Fruit fly (Drosophila melanogaster) whole organism, prepupa: ENCODE measurements around the gene CG1233.

Experiments used
- Blimp-1 ChIP-seq: fragments of 200-800 bp; sonication (Bioruptor generic); optimal IDR thresholded peaks from 3 replicates; lab custom pipeline; 2017; ENCODE audit warnings: missing biosample characterization, missing genetic modification characterization, mild to moderate bottlenecking, moderate library complexity, missing genetic modification reagents
- CG10631 ChIP-seq: fragments of 200-800 bp; sonication (Bioruptor generic); optimal IDR thresholded peaks from 2 replicates; lab custom pipeline; 2016; ENCODE audit warnings: missing biosample characterization, missing genetic modification characterization
- CG11294 ChIP-seq: fragments of 200-800 bp; sonication (Bioruptor generic); IDR thresholded peaks from 2 replicates; pipeline ENCODE4 v1.3.6; 2022; ENCODE audit warnings: missing biosample characterization, missing genetic modification characterization
- CG11762 ChIP-seq: fragments of 200-800 bp; sonication (Bioruptor generic); optimal IDR thresholded peaks from 3 replicates; lab custom pipeline; 2016; ENCODE audit warnings: missing biosample characterization, missing genetic modification characterization; ENCODE audit not compliant: insufficient read depth
- CG11902 ChIP-seq: fragments of 200-800 bp; sonication (Bioruptor generic); optimal IDR thresholded peaks from 3 replicates; lab custom pipeline; 2016; ENCODE audit warnings: missing biosample characterization, missing genetic modification characterization
- CG15336 ChIP-seq: fragments of 200-800 bp; sonication (Bioruptor generic); IDR thresholded peaks from 2 replicates; pipeline ENCODE4 v1.3.6; 2022; ENCODE audit warnings: missing biosample characterization, missing genetic modification characterization
- CG16779 ChIP-seq: fragments of 200-800 bp; sonication (Bioruptor generic); optimal IDR thresholded peaks from 3 replicates; lab custom pipeline; 2017; ENCODE audit warnings: missing biosample characterization, mild to moderate bottlenecking, missing genetic modification characterization
- CG3032 ChIP-seq: fragments of 200-800 bp; optimal IDR thresholded peaks from 2 replicates; lab custom pipeline; 2019; ENCODE audit warnings: missing biosample characterization, mild to moderate bottlenecking, missing genetic modification characterization, moderate library complexity
- CG32006 ChIP-seq: fragments of 200-800 bp; sonication (Bioruptor generic); optimal IDR thresholded peaks from 3 replicates; lab custom pipeline; 2017; ENCODE audit warnings: missing biosample characterization, mild to moderate bottlenecking, missing genetic modification characterization
- CG34406 ChIP-seq: fragments of 200-800 bp; sonication (Bioruptor generic); optimal IDR thresholded peaks from 3 replicates; lab custom pipeline; 2016; ENCODE audit warnings: missing biosample characterization, missing genetic modification characterization
- CG3919 ChIP-seq: fragments of 200-800 bp; sonication (Bioruptor generic); optimal IDR thresholded peaks from 3 replicates; lab custom pipeline; 2016; ENCODE audit warnings: missing biosample characterization, missing genetic modification characterization
- CG4318 ChIP-seq: fragments of 200-800 bp; sonication (Bioruptor generic); optimal IDR thresholded peaks from 3 replicates; lab custom pipeline; 2017; ENCODE audit warnings: missing biosample characterization, mild to moderate bottlenecking, missing genetic modification characterization
- CG6163 ChIP-seq: fragments of 200-800 bp; sonication (Bioruptor generic); IDR thresholded peaks from 3 replicates; pipeline ENCODE4 v1.3.6; 2022; ENCODE audit warnings: missing biosample characterization, missing genetic modification characterization
- CG6276 ChIP-seq: fragments of 200-800 bp; sonication (Bioruptor generic); optimal IDR thresholded peaks from 2 replicates; lab custom pipeline; 2017; ENCODE audit warnings: missing biosample characterization, mild to moderate bottlenecking, missing genetic modification characterization
- CG6792 ChIP-seq: fragments of 200-800 bp; sonication (Bioruptor generic); optimal IDR thresholded peaks from 3 replicates; lab custom pipeline; 2016; ENCODE audit warnings: missing biosample characterization, missing genetic modification characterization
- CG6808 ChIP-seq: fragments of 200-800 bp; sonication (Bioruptor generic); optimal IDR thresholded peaks from 3 replicates; lab custom pipeline; 2017; ENCODE audit warnings: missing biosample characterization, missing genetic modification characterization, mild to moderate bottlenecking, moderate library complexity, missing genetic modification reagents
- CG6854 ChIP-seq: fragments of 200-800 bp; sonication (Bioruptor generic); optimal IDR thresholded peaks from 2 replicates; lab custom pipeline; 2017; ENCODE audit warnings: missing biosample characterization, mild to moderate bottlenecking, missing genetic modification characterization
- CG7368 ChIP-seq: fragments of 200-800 bp; sonication (Bioruptor generic); optimal IDR thresholded peaks from 3 replicates; lab custom pipeline; 2016; ENCODE audit warnings: missing biosample characterization, missing genetic modification characterization
- CG8119 ChIP-seq: fragments of 200-800 bp; sonication (Bioruptor generic); IDR thresholded peaks from 3 replicates; pipeline ENCODE4 v1.3.6; 2022; ENCODE audit warnings: missing biosample characterization, missing genetic modification characterization
- CG9139 ChIP-seq: fragments of 200-800 bp; sonication (Bioruptor generic); optimal IDR thresholded peaks from 3 replicates; lab custom pipeline; 2017; ENCODE audit warnings: missing biosample characterization, mild to moderate bottlenecking, missing genetic modification characterization
- Eip75B ChIP-seq: fragments of 200-800 bp; sonication (Bioruptor generic); optimal IDR thresholded peaks from 3 replicates; lab custom pipeline; 2016; ENCODE audit warnings: missing biosample characterization, missing genetic modification characterization
- Ets21C ChIP-seq: fragments of 200-800 bp; sonication (Bioruptor generic); optimal IDR thresholded peaks from 3 replicates; lab custom pipeline; 2016; ENCODE audit warnings: missing biosample characterization, missing genetic modification characterization
- Ets96B ChIP-seq: fragments of 200-800 bp; optimal IDR thresholded peaks from 2 replicates; lab custom pipeline; 2019; ENCODE audit warnings: missing biosample characterization, mild to moderate bottlenecking, missing genetic modification characterization, moderate library complexity
- Gug ChIP-seq: fragments of 200-800 bp; sonication (Bioruptor generic); IDR thresholded peaks from 2 replicates; pipeline ENCODE4 v1.3.6; 2022; ENCODE audit warnings: missing biosample characterization, missing genetic modification characterization
- Hr38 ChIP-seq: sonication (Bioruptor generic); optimal IDR thresholded peaks from 2 replicates; lab custom pipeline; 2016; ENCODE audit warnings: missing biosample characterization, missing genetic modification characterization
- Hr39 ChIP-seq: fragments of 200-800 bp; sonication (Bioruptor generic); optimal IDR thresholded peaks from 2 replicates; lab custom pipeline; 2016; ENCODE audit warnings: missing biosample characterization, missing genetic modification characterization
- Hr4 ChIP-seq: fragments of 200-800 bp; sonication (Bioruptor generic); optimal IDR thresholded peaks from 3 replicates; lab custom pipeline; 2016; ENCODE audit warnings: missing biosample characterization, missing genetic modification characterization
- Met ChIP-seq: fragments of 200-800 bp; sonication (Bioruptor generic); optimal IDR thresholded peaks from 3 replicates; lab custom pipeline; 2016; ENCODE audit warnings: missing biosample characterization, missing genetic modification characterization
- OdsH ChIP-seq: fragments of 200-800 bp; sonication (Bioruptor generic); optimal IDR thresholded peaks from 3 replicates; lab custom pipeline; 2016; ENCODE audit warnings: missing biosample characterization, missing genetic modification characterization
- Smox ChIP-seq: fragments of 200-800 bp; sonication (Bioruptor generic); optimal IDR thresholded peaks from 3 replicates; lab custom pipeline; 2016; ENCODE audit warnings: missing biosample characterization, missing genetic modification characterization
- Sox102F ChIP-seq: fragments of 200-800 bp; sonication (Bioruptor generic); optimal IDR thresholded peaks from 2 replicates; lab custom pipeline; 2016; ENCODE audit warnings: missing biosample characterization, mild to moderate bottlenecking, missing genetic modification characterization
- Sox14 ChIP-seq: fragments of 200-800 bp; sonication (Bioruptor generic); optimal IDR thresholded peaks from 3 replicates; lab custom pipeline; 2016; ENCODE audit warnings: missing biosample characterization, missing genetic modification characterization
- Sox15 ChIP-seq: fragments of 200-800 bp; sonication (Bioruptor generic); optimal IDR thresholded peaks from 3 replicates; lab custom pipeline; 2016; ENCODE audit warnings: missing biosample characterization, missing genetic modification characterization
- achi ChIP-seq: fragments of 200-800 bp; sonication (Bioruptor generic); optimal IDR thresholded peaks from 3 replicates; lab custom pipeline; 2016; ENCODE audit warnings: missing biosample characterization, missing genetic modification characterization
- acj6 ChIP-seq: fragments of 200-800 bp; sonication (Bioruptor generic); optimal IDR thresholded peaks from 3 replicates; lab custom pipeline; 2016; ENCODE audit warnings: missing biosample characterization, missing genetic modification characterization
- cyc ChIP-seq: fragments of 200-800 bp; sonication (Bioruptor generic); optimal IDR thresholded peaks from 3 replicates; lab custom pipeline; 2016; ENCODE audit warnings: missing biosample characterization, missing genetic modification characterization
- dac ChIP-seq: fragments of 200-800 bp; sonication (Bioruptor generic); optimal IDR thresholded peaks from 2 replicates; lab custom pipeline; 2017; ENCODE audit warnings: missing biosample characterization, mild to moderate bottlenecking, missing genetic modification characterization
- dsx ChIP-seq: fragments of 200-800 bp; optimal IDR thresholded peaks from 3 replicates; lab custom pipeline; 2019; ENCODE audit warnings: missing biosample characterization, mild to moderate bottlenecking, missing genetic modification characterization, moderate library complexity; ENCODE audit not compliant: poor library complexity, severe bottlenecking
- eg ChIP-seq: fragments of 200-800 bp; sonication (Bioruptor generic); IDR thresholded peaks from 3 replicates; pipeline ENCODE4 v1.3.6; 2022; ENCODE audit warnings: missing biosample characterization, missing genetic modification characterization
- esn ChIP-seq: fragments of 200-800 bp; sonication (Bioruptor generic); optimal IDR thresholded peaks from 2 replicates; lab custom pipeline; 2016; ENCODE audit warnings: missing biosample characterization, mild to moderate bottlenecking, missing genetic modification characterization, moderate library complexity
- fd59A ChIP-seq: fragments of 200-800 bp; sonication (Bioruptor generic); optimal IDR thresholded peaks from 2 replicates; lab custom pipeline; 2017; ENCODE audit warnings: missing biosample characterization, mild to moderate bottlenecking, missing genetic modification characterization, missing genetic modification reagents
- fd85E ChIP-seq: fragments of 200-800 bp; sonication (Bioruptor generic); optimal IDR thresholded peaks from 3 replicates; lab custom pipeline; 2016; ENCODE audit warnings: missing biosample characterization, missing genetic modification characterization
- fkh ChIP-seq: fragments of 200-800 bp; sonication (Bioruptor generic); optimal IDR thresholded peaks from 3 replicates; lab custom pipeline; 2017; ENCODE audit warnings: missing biosample characterization, mild to moderate bottlenecking, missing genetic modification characterization, moderate library complexity
- lz ChIP-seq: fragments of 200-800 bp; sonication (Bioruptor generic); optimal IDR thresholded peaks from 3 replicates; lab custom pipeline; 2016; ENCODE audit warnings: missing biosample characterization, missing genetic modification characterization
- net ChIP-seq: fragments of 200-800 bp; sonication (Bioruptor generic); optimal IDR thresholded peaks from 3 replicates; lab custom pipeline; 2016; ENCODE audit warnings: missing biosample characterization, missing genetic modification characterization
- pdm3 ChIP-seq: fragments of 200-800 bp; sonication (Bioruptor generic); optimal IDR thresholded peaks from 3 replicates; lab custom pipeline; 2016; ENCODE audit warnings: missing biosample characterization, missing genetic modification characterization
- salr ChIP-seq, 2 experiments: fragments of 200-800 bp; sonication (Bioruptor generic); optimal IDR thresholded peaks; 3 replicates each; lab custom pipeline; 2016 to 2018; ENCODE audit warnings: missing biosample characterization in 2 of 2, missing genetic modification characterization in 2 of 2, mild to moderate bottlenecking in 1 of 2
- spab ChIP-seq: fragments of 200-800 bp; sonication (Bioruptor generic); optimal IDR thresholded peaks from 2 replicates; lab custom pipeline; 2017; ENCODE audit warnings: missing biosample characterization, mild to moderate bottlenecking, missing genetic modification characterization, missing genetic modification reagents
- ss ChIP-seq, 2 experiments: fragments of 200-800 bp; sonication (Bioruptor generic); optimal IDR thresholded peaks; 2 replicates in 1 of 2; 3 replicates in 1 of 2; lab custom pipeline; 2017 to 2018; ENCODE audit warnings: mild to moderate bottlenecking in 2 of 2, missing biosample characterization in 2 of 2, missing genetic modification characterization in 2 of 2, moderate library complexity in 1 of 2
- svp ChIP-seq: fragments of 200-800 bp; sonication (Bioruptor generic); peaks from one replicate; lab custom pipeline; 2016; ENCODE audit warnings: missing biosample characterization, missing genetic modification characterization
- topi ChIP-seq: fragments of 200-800 bp; sonication (Bioruptor generic); optimal IDR thresholded peaks from 3 replicates; lab custom pipeline; 2016; ENCODE audit warnings: missing biosample characterization, missing genetic modification characterization
- vri ChIP-seq: fragments of 200-800 bp; sonication (Bioruptor generic); optimal IDR thresholded peaks from 3 replicates; lab custom pipeline; 2016; ENCODE audit warnings: missing biosample characterization, mild to moderate bottlenecking, missing genetic modification characterization

Gene CG1233

DNA sequence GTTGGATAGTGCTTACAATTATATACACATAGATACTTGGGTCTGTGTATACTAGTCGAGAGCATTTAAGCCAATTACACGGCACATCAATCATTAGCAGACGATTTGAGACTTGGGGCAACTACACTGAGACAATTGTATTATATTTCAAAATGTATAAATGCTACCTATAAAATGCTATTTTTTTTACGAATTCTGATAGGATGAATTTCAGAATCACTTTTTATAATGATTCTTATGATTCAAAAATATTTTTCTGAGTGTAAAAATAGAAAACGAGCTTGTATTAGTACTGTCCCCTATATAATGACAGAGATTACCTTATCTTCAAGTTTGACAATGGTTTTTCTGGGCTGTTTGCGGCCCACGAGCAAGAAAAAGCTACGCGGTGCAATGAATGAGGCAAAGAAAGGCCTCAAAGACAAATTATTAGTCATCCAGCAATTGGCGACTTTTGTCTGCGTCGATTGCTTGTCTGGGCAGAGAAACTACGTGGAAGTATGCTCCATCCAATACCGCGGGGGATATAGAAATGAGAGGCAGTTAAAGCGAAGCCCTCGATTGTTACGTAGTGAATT is 10.5 kb upstream of the CG1233 start:
- TF ChIP-seq CG3919 (GFP tag; lab: Kevin White, UChicago) (no peak), svp (GFP tag; lab: Kevin White, UChicago) (no peak), salr (GFP tag; optimal IDR thresholded peaks at IDR 0.05; lab: Kevin White, UChicago) (no peak), CG6792 (no peak), acj6 (GFP tag; lab: Kevin White, UChicago) (no peak), Gug (GFP tag; lab: Robert Waterston, UW) (peak; percentile 67), esn (GFP tag; lab: Kevin White, UChicago) (peak; percentile 63), Met (GFP tag; lab: Kevin White, UChicago) (no peak), Eip75B (no peak), Hr38 (no peak), CG11762 (GFP tag; lab: Kevin White, UChicago) (peak; percentile 26), CG9139 (GFP tag; lab: Kevin White, UChicago) (no peak), CG6276 (GFP tag; lab: Kevin White, UChicago) (no peak), CG6163 (peak; percentile 66), Hr4 (no peak), CG6854 (GFP tag; lab: Kevin White, UChicago) (no peak), achi (GFP tag; lab: Kevin White, UChicago) (no peak), dac (GFP tag; lab: Kevin White, UChicago) (no peak), CG8119 (GFP tag; lab: Robert Waterston, UW) (peak; percentile 76), net (no peak), pdm3 (GFP tag; lab: Kevin White, UChicago) (no peak), Sox15 (GFP tag; lab: Kevin White, UChicago) (no peak), CG3032 (peak; percentile 43), CG34406 (GFP tag; lab: Kevin White, UChicago) (no peak), topi (GFP tag; lab: Kevin White, UChicago) (no peak), ss (GFP tag; optimal IDR thresholded peaks at IDR 0.05; lab: Kevin White, UChicago) (no peak), fd85E (GFP tag; lab: Kevin White, UChicago) (no peak), CG11902 (GFP tag; lab: Kevin White, UChicago) (peak; percentile 25), CG32006 (no peak), Hr39 (GFP tag; lab: Kevin White, UChicago) (no peak), CG10631 (GFP tag; lab: Kevin White, UChicago) (no peak), dsx (GFP tag; lab: Kevin White, UChicago) (peak; percentile 35), lz (GFP tag; lab: Kevin White, UChicago) (no peak), Sox14 (no peak), CG15336 (GFP tag; lab: Robert Waterston, UW) (peak; percentile 73), vri (no peak), Blimp-1 (GFP tag; lab: Kevin White, UChicago) (no peak), spab (GFP tag; lab: Kevin White, UChicago) (no peak), CG11294 (GFP tag; lab: Robert Waterston, UW) (peak; percentile 47; the same call in 1 of the 2 replicates), CG7368 (GFP tag; lab: Kevin White, UChicago) (no peak), cyc (GFP tag; lab: Kevin White, UChicago) (peak; percentile 32), Ets21C (GFP tag; lab: Kevin White, UChicago) (no peak), CG6808 (GFP tag; lab: Kevin White, UChicago) (no peak), Ets96B (tag; lab: Kevin White, UChicago) (no peak), CG16779 (tag; lab: Kevin White, UChicago) (no peak), fkh (GFP tag; lab: Kevin White, UChicago) (no peak), Smox (no peak), Sox102F (GFP tag; lab: Kevin White, UChicago) (no peak), CG4318 (GFP tag; lab: Kevin White, UChicago) (no peak), fd59A (GFP tag; lab: Kevin White, UChicago) (no peak), eg (GFP tag; lab: Robert Waterston, UW) (peak; percentile 85), OdsH (GFP tag; lab: Kevin White, UChicago) (no peak)
